Worm (Caenorhabditis elegans) whole organism, late embryonic: Measurements from ENCODE around the gene Y81G3A.6.

Experiments used
- C38D4.7 ChIP-seq: fragments of 200-800 bp; sonication (Bioruptor generic); optimal IDR thresholded peaks from 2 replicates; lab custom pipeline; 2018; ENCODE audit warnings: mild to moderate bottlenecking, missing genetic modification characterization, moderate library complexity, missing compliant biosample characterization
- F13H6.1 ChIP-seq: sonication (generic microtip); optimal IDR thresholded peaks from 2 replicates; lab custom pipeline; 2016; ENCODE audit warnings: missing genetic modification characterization, missing compliant biosample characterization
- K02D7.2 ChIP-seq: sonication (generic microtip); optimal IDR thresholded peaks from 2 replicates; lab custom pipeline; 2017; ENCODE audit warnings: mild to moderate bottlenecking, missing genetic modification characterization, missing compliant biosample characterization
- T23F11.4 ChIP-seq: fragments of 200-800 bp; sonication (Bioruptor generic); optimal IDR thresholded peaks from 2 replicates; lab custom pipeline; 2018; ENCODE audit warnings: mild to moderate bottlenecking, missing genetic modification characterization, missing compliant biosample characterization
- ama-1 ChIP-seq: fragments of 150-350 bp; optimal IDR thresholded peaks from 2 replicates; lab custom pipeline; 2014
- ceh-14 ChIP-seq: sonication (generic microtip); optimal IDR thresholded peaks from 2 replicates; lab custom pipeline; 2016; ENCODE audit warnings: missing genotype, missing genetic modification characterization, missing compliant biosample characterization
- ceh-18 ChIP-seq: sonication (generic microtip); optimal IDR thresholded peaks from 2 replicates; lab custom pipeline; 2016; ENCODE audit warnings: missing genetic modification characterization, missing compliant biosample characterization
- ceh-22 ChIP-seq: sonication (generic microtip); optimal IDR thresholded peaks from 2 replicates; lab custom pipeline; 2017; ENCODE audit warnings: missing biosample characterization, missing genetic modification characterization
- ceh-31 ChIP-seq: sonication (generic microtip); optimal IDR thresholded peaks from 2 replicates; lab custom pipeline; 2016; ENCODE audit warnings: missing genetic modification characterization, missing compliant biosample characterization
- ceh-34 ChIP-seq: sonication (generic microtip); optimal IDR thresholded peaks from 2 replicates; lab custom pipeline; 2016; ENCODE audit warnings: mild to moderate bottlenecking, missing genetic modification characterization, missing compliant biosample characterization
- ceh-45 ChIP-seq: fragments of 200-800 bp; sonication (Bioruptor generic); IDR thresholded peaks from 2 replicates; pipeline ENCODE4 v1.3.6; 2022; ENCODE audit warnings: missing genetic modification reagents, missing genetic modification characterization, missing compliant biosample characterization
- che-1 ChIP-seq: sonication (generic microtip); optimal IDR thresholded peaks from 2 replicates; lab custom pipeline; 2016; ENCODE audit warnings: mild to moderate bottlenecking, missing genetic modification characterization, missing compliant biosample characterization
- dve-1 ChIP-seq: sonication (generic microtip); optimal IDR thresholded peaks from 2 replicates; lab custom pipeline; 2017; ENCODE audit warnings: antibody characterized with exemption, mild to moderate bottlenecking, missing genetic modification characterization, missing compliant biosample characterization
- elt-4 ChIP-seq: sonication (generic microtip); optimal IDR thresholded peaks from 2 replicates; lab custom pipeline; 2016; ENCODE audit warnings: missing genetic modification characterization, missing compliant biosample characterization
- ets-4 ChIP-seq: sonication (generic microtip); optimal IDR thresholded peaks from 2 replicates; lab custom pipeline; 2016; ENCODE audit warnings: missing genetic modification characterization, missing compliant biosample characterization
- eyg-1 ChIP-seq: sonication (generic microtip); optimal IDR thresholded peaks from 2 replicates; lab custom pipeline; 2016; ENCODE audit warnings: missing genotype, missing genetic modification characterization, missing compliant biosample characterization
- fax-1 ChIP-seq: sonication (generic microtip); optimal IDR thresholded peaks from 2 replicates; lab custom pipeline; 2016; ENCODE audit warnings: missing genotype, missing genetic modification characterization, missing compliant biosample characterization
- fkh-10 ChIP-seq: fragments of 150-350 bp; optimal IDR thresholded peaks from 2 replicates; lab custom pipeline; 2014; ENCODE audit warnings: missing biosample characterization, missing genetic modification reagents, missing genetic modification characterization
- gmeb-2 ChIP-seq: sonication (generic microtip); optimal IDR thresholded peaks from 2 replicates; lab custom pipeline; 2016; ENCODE audit warnings: missing genetic modification characterization, inconsistent platforms, missing compliant biosample characterization
- hlh-13 ChIP-seq: fragments of 200-800 bp; sonication (Bioruptor generic); optimal IDR thresholded peaks from 2 replicates; lab custom pipeline; 2018; ENCODE audit warnings: mild to moderate bottlenecking, missing genetic modification characterization, missing compliant biosample characterization
- hlh-15 ChIP-seq: sonication (generic microtip); optimal IDR thresholded peaks from 2 replicates; lab custom pipeline; 2016; ENCODE audit warnings: missing genetic modification characterization, missing compliant biosample characterization
- hlh-30 ChIP-seq: sonication (generic microtip); optimal IDR thresholded peaks from 2 replicates; lab custom pipeline; 2017; ENCODE audit warnings: antibody characterized with exemption, missing genetic modification characterization, missing compliant biosample characterization; ENCODE audit not compliant: insufficient read depth
- hlh-6 ChIP-seq: sonication (generic microtip); optimal IDR thresholded peaks from 2 replicates; lab custom pipeline; 2016; ENCODE audit warnings: missing genotype, missing genetic modification characterization, missing compliant biosample characterization
- mec-3 ChIP-seq: sonication (generic microtip); optimal IDR thresholded peaks from 2 replicates; lab custom pipeline; 2016; ENCODE audit warnings: borderline replicate concordance, missing genetic modification characterization, missing compliant biosample characterization
- nfya-1 ChIP-seq: sonication (generic microtip); optimal IDR thresholded peaks from 2 replicates; lab custom pipeline; 2017; ENCODE audit warnings: missing genetic modification characterization, mild to moderate bottlenecking, missing compliant biosample characterization, antibody characterized with exemption, moderate library complexity
- odd-2 ChIP-seq: sonication (generic microtip); optimal IDR thresholded peaks from 2 replicates; lab custom pipeline; 2017; ENCODE audit warnings: antibody characterized with exemption, mild to moderate bottlenecking, missing genetic modification characterization, missing compliant biosample characterization
- pha-2 ChIP-seq: sonication (generic microtip); optimal IDR thresholded peaks from 2 replicates; lab custom pipeline; 2017; ENCODE audit warnings: mild to moderate bottlenecking, missing genetic modification characterization, missing compliant biosample characterization
- pha-4 ChIP-seq: fragments of 150-350 bp; optimal IDR thresholded peaks from 2 replicates; lab custom pipeline; 2018; ENCODE audit warnings: missing biosample characterization, missing genetic modification reagents, missing genetic modification characterization
- pros-1 ChIP-seq: fragments of 150-350 bp; optimal IDR thresholded peaks from 2 replicates; lab custom pipeline; 2014; ENCODE audit warnings: missing biosample characterization, missing genetic modification reagents, missing genetic modification characterization
- ref-2 ChIP-seq: sonication (generic microtip); optimal IDR thresholded peaks from 2 replicates; lab custom pipeline; 2016; ENCODE audit warnings: missing genetic modification characterization, missing compliant biosample characterization
- rnt-1 ChIP-seq: sonication (generic microtip); optimal IDR thresholded peaks from 2 replicates; lab custom pipeline; 2016; ENCODE audit warnings: missing genetic modification characterization, missing compliant biosample characterization
- sdc-2 ChIP-seq: sonication (generic microtip); optimal IDR thresholded peaks from 2 replicates; lab custom pipeline; 2016; ENCODE audit warnings: missing genotype, missing genetic modification characterization, missing compliant biosample characterization
- sox-2 ChIP-seq: fragments of 200-800 bp; sonication (Bioruptor generic); IDR thresholded peaks from 2 replicates; pipeline ENCODE4 v1.3.6; 2022; ENCODE audit warnings: missing genetic modification reagents, missing genetic modification characterization, missing compliant biosample characterization
- syd-9 ChIP-seq: sonication (generic microtip); optimal IDR thresholded peaks from 2 replicates; lab custom pipeline; 2016; ENCODE audit warnings: mild to moderate bottlenecking, missing genetic modification characterization, moderate library complexity, missing compliant biosample characterization
- ttx-3 ChIP-seq: sonication (generic microtip); optimal IDR thresholded peaks from 2 replicates; lab custom pipeline; 2016; ENCODE audit warnings: missing genetic modification reagents, missing genetic modification characterization, missing compliant biosample characterization
- unc-3 ChIP-seq, 2 experiments: fragments of 200-800 bp in 1 of 2; sonication (Bioruptor generic) in 1 of 2; sonication (generic microtip) in 1 of 2; conservative IDR thresholded peaks in 1 of 2; optimal IDR thresholded peaks in 1 of 2; 2 replicates each; pipeline versions ENCODE4 v1.3.6 to Lab custom; 2016 to 2022; ENCODE audit warnings: missing compliant biosample characterization in 2 of 2, missing genetic modification characterization in 2 of 2, missing genetic modification reagents in 1 of 2
- unc-42 ChIP-seq: sonication (generic microtip); optimal IDR thresholded peaks from 2 replicates; lab custom pipeline; 2016; ENCODE audit warnings: missing genotype, missing genetic modification characterization, missing compliant biosample characterization
- zip-5 ChIP-seq: sonication (generic microtip); optimal IDR thresholded peaks from 2 replicates; lab custom pipeline; 2016; ENCODE audit warnings: missing genetic modification characterization, missing compliant biosample characterization
- ztf-16 ChIP-seq: sonication (generic microtip); optimal IDR thresholded peaks from 2 replicates; lab custom pipeline; 2017; ENCODE audit warnings: missing genetic modification characterization, missing compliant biosample characterization

The Y81G3A.6 gene

DNA sequence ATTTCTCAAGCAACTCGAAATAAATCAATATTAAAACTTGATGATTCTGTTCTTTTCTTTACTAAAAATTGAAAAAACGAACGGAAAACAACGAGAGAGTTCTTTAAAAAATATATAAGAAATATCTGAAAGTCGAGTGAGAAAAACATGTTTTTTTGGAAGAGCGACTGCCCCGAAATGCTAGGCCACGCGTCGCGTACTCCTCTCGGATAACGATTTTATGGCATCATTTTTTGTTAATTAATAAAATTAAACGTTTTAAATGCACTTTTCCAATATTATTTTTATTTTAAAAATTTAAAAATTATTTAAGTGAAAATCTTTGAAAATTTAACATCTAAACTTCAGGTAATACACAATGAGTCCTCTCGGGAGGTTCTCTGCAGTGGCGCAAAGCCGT lies 34.8 kb upstream of the Y81G3A.6 start, which contains the start of gene gfm-1 (continued):
- TF ChIP-seq eyg-1 (tag; lab: Kevin White, UChicago) (no peak), mec-3 (tag; lab: Kevin White, UChicago) (no peak), F13H6.1 (no peak), ets-4 (tag; lab: Kevin White, UChicago) (peak; percentile 67), unc-42 (tag; lab: Kevin White, UChicago) (peak; percentile 41), ceh-45 (GFP tag; lab: Robert Waterston, UW) (no peak), zip-5 (tag; lab: Kevin White, UChicago) (peak; percentile 86), sdc-2 (tag; lab: Kevin White, UChicago) (peak; percentile 29), ceh-34 (tag; lab: Kevin White, UChicago) (peak; percentile 14), ceh-31 (peak; percentile 87), gmeb-2 (tag; lab: Kevin White, UChicago) (no peak), pha-2 (tag; lab: Kevin White, UChicago) (peak; percentile 27), hlh-30 (no peak), fax-1 (tag; lab: Kevin White, UChicago) (peak; percentile 53), che-1 (tag; lab: Kevin White, UChicago) (no peak), ref-2 (tag; lab: Kevin White, UChicago) (peak; percentile 81), elt-4 (tag; lab: Kevin White, UChicago) (no peak), hlh-15 (tag; lab: Kevin White, UChicago) (peak; percentile 25), dve-1 (tag; lab: Kevin White, UChicago) (no peak), hlh-13 (GFP tag; lab: Kevin White, UChicago) (no peak), sox-2 (no peak), ztf-16 (tag; lab: Kevin White, UChicago) (no peak), rnt-1 (tag; lab: Kevin White, UChicago) (peak; percentile 26)

DNA sequence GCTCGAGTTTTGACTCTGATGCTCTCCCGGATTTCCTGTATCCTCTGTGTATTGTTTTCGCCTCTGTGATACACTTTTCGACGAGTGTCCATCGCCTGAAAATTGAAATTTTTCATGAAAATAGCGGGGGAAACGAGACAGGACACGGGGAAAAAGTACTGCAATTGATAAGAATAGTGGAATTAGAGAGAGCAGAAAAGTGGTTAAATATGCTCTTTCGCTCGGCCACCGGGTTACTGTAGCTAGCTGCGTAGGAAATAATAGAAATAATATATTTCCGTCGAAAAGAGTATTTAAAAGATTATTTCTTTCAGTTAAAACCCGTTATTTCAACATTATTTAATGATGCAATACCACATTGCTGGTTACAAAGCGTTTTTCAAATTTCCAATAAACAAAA lies 34.4 kb upstream of the Y81G3A.6 start, which contains the start of gene rict-1:
Gene rict-1, minus strand, starts transcription at position 101 of the 400 bp plus-strand sequence.
- no peak for TF ChIP-seq C38D4.7 (GFP tag; lab: Kevin White, UChicago)
- no peak for TF ChIP-seq hlh-15 (tag; lab: Kevin White, UChicago)
- TF ChIP-seq unc-3 (GFP tag; conservative IDR thresholded peaks at IDR 0.05; lab: Robert Waterston, UW) = no peak
- no peak for TF ChIP-seq unc-3 (tag; optimal IDR thresholded peaks at IDR 0.05; lab: Kevin White, UChicago)
- no peak for TF ChIP-seq sdc-2 (tag; lab: Kevin White, UChicago)
- no peak for TF ChIP-seq ceh-18 (tag; lab: Kevin White, UChicago)
- TF ChIP-seq odd-2 (tag; lab: Kevin White, UChicago) = no peak
- no peak for TF ChIP-seq fkh-10 (GFP tag; lab: Kevin White, UChicago)
- no peak for TF ChIP-seq ceh-14
- no peak for TF ChIP-seq ttx-3 (tag; lab: Kevin White, UChicago)
- no peak for TF ChIP-seq ceh-22 (tag; lab: Kevin White, UChicago)
- TF ChIP-seq K02D7.2 = no peak
- TF ChIP-seq T23F11.4 (GFP tag; lab: Kevin White, UChicago) = no peak
- no peak for TF ChIP-seq ama-1 (lab: Kevin White, UChicago)
- no peak for TF ChIP-seq nfya-1
- no peak for TF ChIP-seq ets-4 (tag; lab: Kevin White, UChicago)
- no peak for TF ChIP-seq syd-9 (tag; lab: Kevin White, UChicago)
- TF ChIP-seq sox-2 = no peak
- no peak for TF ChIP-seq pros-1
- TF ChIP-seq elt-4 (tag; lab: Kevin White, UChicago) = no peak
- TF ChIP-seq hlh-6 (tag; lab: Kevin White, UChicago) = no peak

DNA sequence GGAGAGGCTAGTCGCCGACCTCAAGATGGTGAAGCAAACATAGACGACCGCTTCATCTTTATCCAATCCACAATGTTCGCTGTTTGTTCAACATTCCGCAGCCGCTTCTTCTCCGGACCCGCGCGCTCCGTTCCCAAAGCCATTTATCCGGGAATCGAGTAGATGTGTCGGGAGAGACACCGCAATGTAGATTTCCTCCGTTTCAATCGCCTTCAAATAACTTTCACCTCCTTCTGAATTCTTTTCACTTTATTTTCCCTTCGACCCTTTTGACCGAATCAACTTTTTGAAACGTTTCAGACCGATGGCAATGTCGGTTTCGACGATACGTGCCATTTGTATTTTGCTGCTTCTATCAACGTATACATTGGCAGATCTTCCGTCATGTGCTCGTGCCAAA lies 25.4 kb upstream of the Y81G3A.6 start, which contains the start of gene pqn-32:
Gene pqn-32, plus strand, starts transcription at position 301 of the 400 bp plus-strand sequence.
- TF ChIP-seq rnt-1 (tag; lab: Kevin White, UChicago) (no peak), hlh-30 (no peak), pha-4 (tag; lab: Kevin White, UChicago) (no peak)
